ENCODE assay signal across 2 fruit fly cellular contexts in the genomic region with DNA sequence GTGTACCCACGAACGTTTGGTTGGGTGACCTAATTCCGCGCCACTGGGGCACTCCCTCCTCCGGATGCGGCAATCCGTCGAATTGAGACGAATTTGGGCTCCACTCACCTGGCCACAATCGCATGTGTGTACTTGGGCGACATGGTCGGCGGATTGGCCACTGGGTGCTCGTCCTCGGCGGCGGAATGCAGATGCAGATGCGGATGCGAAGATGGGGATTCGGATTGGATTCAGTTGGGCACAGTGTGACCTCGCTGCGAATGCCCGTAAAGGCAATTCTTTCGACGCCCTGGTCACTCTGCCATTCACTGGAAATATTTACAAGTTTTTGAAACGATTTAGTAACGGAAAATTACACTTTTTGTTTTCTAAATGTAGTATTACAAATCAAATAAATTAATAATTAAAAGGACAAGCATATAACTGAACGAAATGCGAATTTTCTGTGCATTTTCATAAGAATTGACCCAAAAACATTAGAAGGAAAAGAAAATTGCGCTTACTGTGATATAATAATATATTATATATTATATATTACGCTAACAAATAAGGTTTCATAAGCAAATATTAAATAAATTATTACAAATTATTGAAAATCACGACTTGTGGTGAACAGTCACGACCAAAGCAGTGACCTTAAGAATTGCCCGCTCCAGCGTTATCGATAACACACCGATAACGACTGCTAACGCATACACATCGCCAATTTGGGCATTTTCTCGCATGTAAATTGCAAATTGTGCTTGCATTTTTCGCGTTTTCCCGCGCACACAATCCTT.
TF ChIP-seq lines count a peak whose summit lies in the region.

Gene CG1622 (plus strand): TSS at position 678 of the 779 bp plus-strand sequence.

TF ChIP-seq in whole organism, embryonic, 481 proteins besides CTCF, POLR2A, EP300 and RAD21 (continued from another document and continues in another):
- TF ChIP-seq HLH54F (GFP tag; optimal IDR thresholded peaks at IDR 0.05; lab: Kevin White, UChicago) = no peak
- peak; percentile 38; the same call in 1 of the 2 replicates for TF ChIP-seq E2f1 (GFP tag; IDR thresholded peaks at IDR 0.05; lab: Robert Waterston, UW)
- TF ChIP-seq Dek (tag; optimal IDR thresholded peaks at IDR 0.05; lab: Kevin White, UChicago) = peak; percentile 21
- TF ChIP-seq gcm2 (GFP tag; optimal IDR thresholded peaks at IDR 0.05; lab: Kevin White, UChicago) = no peak
- TF ChIP-seq ind (GFP tag; optimal IDR thresholded peaks at IDR 0.05; lab: Kevin White, UChicago) = peak; percentile 45
- TF ChIP-seq btn (GFP tag; optimal IDR thresholded peaks at IDR 0.05; lab: Kevin White, UChicago) = no peak
- TF ChIP-seq zen (tag; optimal IDR thresholded peaks at IDR 0.05; lab: Kevin White, UChicago) = no peak
- TF ChIP-seq dmrt99B (tag; optimal IDR thresholded peaks at IDR 0.05; lab: Kevin White, UChicago) = no peak
- peak; percentile 22 for TF ChIP-seq trem (tag; optimal IDR thresholded peaks at IDR 0.05; lab: Kevin White, UChicago)
- TF ChIP-seq lmd (GFP tag; IDR thresholded peaks at IDR 0.05; lab: Robert Waterston, UW) = peak; percentile 31; the same call in 1 of the 2 replicates
- peak; percentile 23 for TF ChIP-seq Dp (GFP tag; optimal IDR thresholded peaks at IDR 0.05; lab: Kevin White, UChicago)
- TF ChIP-seq CG9797 (GFP tag; optimal IDR thresholded peaks at IDR 0.05; lab: Kevin White, UChicago) = peak; percentile 64
- TF ChIP-seq CG8388 (GFP tag; optimal IDR thresholded peaks at IDR 0.05; lab: Kevin White, UChicago) = peak; percentile 15
- TF ChIP-seq CG7271 (tag; optimal IDR thresholded peaks at IDR 0.05; lab: Kevin White, UChicago) = no peak
- peak; percentile 43; the same call in 1 of the 3 replicates for TF ChIP-seq CG11456 (GFP tag; IDR thresholded peaks at IDR 0.05; lab: Robert Waterston, UW)
- peak; percentile 14; the same call in 1 of the 2 replicates for TF ChIP-seq Taf1 (GFP tag; IDR thresholded peaks at IDR 0.05; lab: Robert Waterston, UW)
- peak; percentile 48 for TF ChIP-seq CG2712 (tag; optimal IDR thresholded peaks at IDR 0.05; lab: Kevin White, UChicago)
- TF ChIP-seq CG9817 (tag; optimal IDR thresholded peaks at IDR 0.05; lab: Kevin White, UChicago) = peak; percentile 27
- TF ChIP-seq Fer1 (GFP tag; optimal IDR thresholded peaks at IDR 0.05; lab: Kevin White, UChicago) = peak; percentile 30
- TF ChIP-seq pfk (GFP tag; optimal IDR thresholded peaks at IDR 0.05; lab: Kevin White, UChicago) = no peak
- peak; percentile 44 for TF ChIP-seq Bgb (GFP tag; IDR thresholded peaks at IDR 0.05; lab: Robert Waterston, UW; ENCODE audit: partially characterized antibody)
- TF ChIP-seq CG17328 (GFP tag; IDR thresholded peaks at IDR 0.05; lab: Robert Waterston, UW) = peak; percentile 29; the same call in 1 of the 2 replicates
- TF ChIP-seq CG3407 (GFP tag; optimal IDR thresholded peaks at IDR 0.05; lab: Kevin White, UChicago) = no peak
- 0 out of 3 replicates have a peak, but pooled peaks have one; percentile 30 for TF ChIP-seq ci (GFP tag; IDR thresholded peaks at IDR 0.05; lab: Robert Waterston, UW)
- TF ChIP-seq CG4360 (GFP tag; IDR thresholded peaks at IDR 0.05; lab: Robert Waterston, UW) = no peak
- no peak for TF ChIP-seq shn (GFP tag; optimal IDR thresholded peaks at IDR 0.05; lab: Kevin White, UChicago)
- peak; percentile 80 for TF ChIP-seq Dref (GFP tag; IDR thresholded peaks at IDR 0.05; lab: Robert Waterston, UW)
- peak; percentile 67; the same call in 2 of the 3 replicates for TF ChIP-seq Dbx (GFP tag; IDR thresholded peaks at IDR 0.05; lab: Robert Waterston, UW)
- peak; percentile 59 for TF ChIP-seq CG12659 (GFP tag; optimal IDR thresholded peaks at IDR 0.05; lab: Kevin White, UChicago)
- peak; percentile 64 for TF ChIP-seq Sry-δ (GFP tag; optimal IDR thresholded peaks at IDR 0.05; lab: Kevin White, UChicago)
- TF ChIP-seq CG4424 (GFP tag; optimal IDR thresholded peaks at IDR 0.05; lab: Kevin White, UChicago) = peak; percentile 9
- TF ChIP-seq br (optimal IDR thresholded peaks at IDR 0.05; lab: Kevin White, UChicago) = no peak
- TF ChIP-seq row (GFP tag; IDR thresholded peaks at IDR 0.05; lab: Robert Waterston, UW) = peak; percentile 83
- peak; percentile 33; the same call in 1 of the 2 replicates for TF ChIP-seq Xrp1 (GFP tag; IDR thresholded peaks at IDR 0.05; lab: Robert Waterston, UW)
- peak; percentile 47; the same call in 1 of the 2 replicates for TF ChIP-seq CG31224 (GFP tag; IDR thresholded peaks at IDR 0.05; lab: Robert Waterston, UW)
- TF ChIP-seq CG8290 (GFP tag; optimal IDR thresholded peaks at IDR 0.05; lab: Kevin White, UChicago) = peak; percentile 1
- no peak for TF ChIP-seq CG8290 (tag; optimal IDR thresholded peaks at IDR 0.05; lab: Kevin White, UChicago)
- peak; percentile 65 for TF ChIP-seq CG32532 (GFP tag; IDR thresholded peaks at IDR 0.05; lab: Robert Waterston, UW)
- TF ChIP-seq grau (tag; optimal IDR thresholded peaks at IDR 0.05; lab: Kevin White, UChicago) = peak; percentile 68
- TF ChIP-seq CG12769 (tag; optimal IDR thresholded peaks at IDR 0.05; lab: Kevin White, UChicago) = no peak
- TF ChIP-seq Xbp1 (GFP tag; optimal IDR thresholded peaks at IDR 0.05; lab: Kevin White, UChicago) = peak; percentile 4
- TF ChIP-seq MBD-R2 (GFP tag; IDR thresholded peaks at IDR 0.05; lab: Robert Waterston, UW) = peak; percentile 49
- TF ChIP-seq CG15514 (GFP tag; optimal IDR thresholded peaks at IDR 0.05; lab: Kevin White, UChicago) = peak; percentile 40
- TF ChIP-seq CG15601 (tag; optimal IDR thresholded peaks at IDR 0.05; lab: Kevin White, UChicago) = peak; percentile 19
- TF ChIP-seq dmrt11E (tag; optimal IDR thresholded peaks at IDR 0.05; lab: Kevin White, UChicago) = peak; percentile 3
- peak; percentile 42 for TF ChIP-seq CG9727 (GFP tag; optimal IDR thresholded peaks at IDR 0.05; lab: Kevin White, UChicago)
- peak; percentile 3 for TF ChIP-seq CG9437 (GFP tag; optimal IDR thresholded peaks at IDR 0.05; lab: Kevin White, UChicago)
- TF ChIP-seq Ptx1 (GFP tag; IDR thresholded peaks at IDR 0.05; lab: Robert Waterston, UW) = 0 out of 2 replicates have a peak, but pooled peaks have one; percentile 7
- TF ChIP-seq lov (optimal IDR thresholded peaks at IDR 0.05; lab: Kevin White, UChicago) = no peak
- TF ChIP-seq lov (GFP tag; IDR thresholded peaks at IDR 0.05; lab: Robert Waterston, UW) = 0 out of 3 replicates have a peak, but pooled peaks have one; percentile 9
- TF ChIP-seq CG14860 (GFP tag; IDR thresholded peaks at IDR 0.05; lab: Robert Waterston, UW; ENCODE audit: partially characterized antibody) = 0 out of 3 replicates have a peak, but pooled peaks have one; percentile 22
- TF ChIP-seq Hsf (GFP tag; optimal IDR thresholded peaks at IDR 0.05; lab: Kevin White, UChicago) = no peak
- TF ChIP-seq bsh (GFP tag; optimal IDR thresholded peaks at IDR 0.05; lab: Kevin White, UChicago) = peak in 1 of 2 experiments; percentile 16
- no peak for TF ChIP-seq CG17568 (GFP tag; optimal IDR thresholded peaks at IDR 0.05; lab: Kevin White, UChicago)
- no peak for TF ChIP-seq ftz-f1 (GFP tag; optimal IDR thresholded peaks at IDR 0.05; lab: Kevin White, UChicago)
- peak; percentile 25 for TF ChIP-seq CG2120 (GFP tag; optimal IDR thresholded peaks at IDR 0.05; lab: Kevin White, UChicago)
- peak; percentile 16 for TF ChIP-seq YL-1 (GFP tag; optimal IDR thresholded peaks at IDR 0.05; lab: Kevin White, UChicago)
- TF ChIP-seq caup (GFP tag; optimal IDR thresholded peaks at IDR 0.05; lab: Kevin White, UChicago; ENCODE audit: severe bottlenecking) = no peak

TF ChIP-seq in whole organism, prepupa, 60 proteins besides CTCF, POLR2A, EP300 and RAD21 (continued from another document):
- TF ChIP-seq Smox (GFP tag; optimal IDR thresholded peaks at IDR 0.05; lab: Kevin White, UChicago) (no peak), Hr39 (GFP tag; optimal IDR thresholded peaks at IDR 0.05; lab: Kevin White, UChicago) (no peak), cyc (GFP tag; optimal IDR thresholded peaks at IDR 0.05; lab: Kevin White, UChicago) (peak; percentile 33), CG3919 (GFP tag; optimal IDR thresholded peaks at IDR 0.05; lab: Kevin White, UChicago) (peak; percentile 38), Hr4 (GFP tag; optimal IDR thresholded peaks at IDR 0.05; lab: Kevin White, UChicago) (no peak), CG8319 (GFP tag; optimal IDR thresholded peaks at IDR 0.05; lab: Kevin White, UChicago) (no peak), fd85E (GFP tag; optimal IDR thresholded peaks at IDR 0.05; lab: Kevin White, UChicago) (no peak), CG6276 (GFP tag; optimal IDR thresholded peaks at IDR 0.05; lab: Kevin White, UChicago) (no peak), CG31627 (GFP tag; optimal IDR thresholded peaks at IDR 0.05; lab: Kevin White, UChicago) (peak; percentile 5), CG11762 (GFP tag; optimal IDR thresholded peaks at IDR 0.05; lab: Kevin White, UChicago; ENCODE audit: insufficient read depth) (no peak), salr (GFP tag; optimal IDR thresholded peaks at IDR 0.05; lab: Kevin White, UChicago) (no peak), lz (GFP tag; optimal IDR thresholded peaks at IDR 0.05; lab: Kevin White, UChicago) (no peak), net (GFP tag; optimal IDR thresholded peaks at IDR 0.05; lab: Kevin White, UChicago) (no peak), CG15336 (GFP tag; IDR thresholded peaks at IDR 0.05; lab: Robert Waterston, UW) (no peak), Gug (GFP tag; IDR thresholded peaks at IDR 0.05; lab: Robert Waterston, UW) (no peak), CG3032 (tag; optimal IDR thresholded peaks at IDR 0.05; lab: Kevin White, UChicago) (peak; percentile 33), dac (GFP tag; optimal IDR thresholded peaks at IDR 0.05; lab: Kevin White, UChicago) (no peak), Sox102F (GFP tag; optimal IDR thresholded peaks at IDR 0.05; lab: Kevin White, UChicago) (no peak), topi (GFP tag; optimal IDR thresholded peaks at IDR 0.05; lab: Kevin White, UChicago) (no peak), CG7368 (GFP tag; optimal IDR thresholded peaks at IDR 0.05; lab: Kevin White, UChicago) (no peak), pdm3 (GFP tag; optimal IDR thresholded peaks at IDR 0.05; lab: Kevin White, UChicago) (no peak), achi (GFP tag; optimal IDR thresholded peaks at IDR 0.05; lab: Kevin White, UChicago) (no peak), fkh (GFP tag; optimal IDR thresholded peaks at IDR 0.05; lab: Kevin White, UChicago) (no peak), OdsH (GFP tag; optimal IDR thresholded peaks at IDR 0.05; lab: Kevin White, UChicago) (no peak), CG34406 (GFP tag; optimal IDR thresholded peaks at IDR 0.05; lab: Kevin White, UChicago) (no peak), spab (GFP tag; optimal IDR thresholded peaks at IDR 0.05; lab: Kevin White, UChicago) (no peak), eg (GFP tag; IDR thresholded peaks at IDR 0.05; lab: Robert Waterston, UW) (peak; percentile 44; the same call in 2 of the 3 replicates), Eip75B (GFP tag; optimal IDR thresholded peaks at IDR 0.05; lab: Kevin White, UChicago) (no peak), Hr38 (GFP tag; optimal IDR thresholded peaks at IDR 0.05; lab: Kevin White, UChicago) (no peak), CG11902 (GFP tag; optimal IDR thresholded peaks at IDR 0.05; lab: Kevin White, UChicago) (no peak), Lpt (GFP tag; optimal IDR thresholded peaks at IDR 0.05; lab: Kevin White, UChicago) (no peak), CG10631 (GFP tag; optimal IDR thresholded peaks at IDR 0.05; lab: Kevin White, UChicago) (no peak), Met (GFP tag; optimal IDR thresholded peaks at IDR 0.05; lab: Kevin White, UChicago) (no peak), CG1621 (tag; optimal IDR thresholded peaks at IDR 0.05; lab: Kevin White, UChicago) (peak; percentile 55), CG10669 (GFP tag; optimal IDR thresholded peaks at IDR 0.05; lab: Kevin White, UChicago) (no peak), svp (GFP tag; lab: Kevin White, UChicago) (no peak), Ets96B (tag; optimal IDR thresholded peaks at IDR 0.05; lab: Kevin White, UChicago) (peak; percentile 15), CG32006 (GFP tag; optimal IDR thresholded peaks at IDR 0.05; lab: Kevin White, UChicago) (no peak), CG11294 (GFP tag; IDR thresholded peaks at IDR 0.05; lab: Robert Waterston, UW) (no peak), CG16779 (tag; optimal IDR thresholded peaks at IDR 0.05; lab: Kevin White, UChicago) (no peak), Sox15 (GFP tag; optimal IDR thresholded peaks at IDR 0.05; lab: Kevin White, UChicago) (no peak), CG9139 (GFP tag; optimal IDR thresholded peaks at IDR 0.05; lab: Kevin White, UChicago) (no peak)
